Fruit fly (Drosophila melanogaster): ENCODE measurements around the gene comm2.

Gene comm2

dm6 chr3L:15700338-15700966 is 802 bp upstream of the comm2 start (continued):
- peak; percentile 53 for TF ChIP-seq CG2202 (tag; optimal IDR thresholded peaks at IDR 0.05)
- TF ChIP-seq ato (GFP tag; IDR thresholded peaks at IDR 0.05; ENCODE audit: partially characterized antibody) = no peak
- TF ChIP-seq Elba2 (GFP tag; optimal IDR thresholded peaks at IDR 0.05) = peak; percentile 86
- TF ChIP-seq CG4424 (GFP tag; optimal IDR thresholded peaks at IDR 0.05) = peak; percentile 49
- no peak for TF ChIP-seq ewg (GFP tag; optimal IDR thresholded peaks at IDR 0.05)
- TF ChIP-seq Ravus (GFP tag; IDR thresholded peaks at IDR 0.05) = no peak
- no peak for TF ChIP-seq pzg (GFP tag; optimal IDR thresholded peaks at IDR 0.05)
- TF ChIP-seq mld (GFP tag; IDR thresholded peaks at IDR 0.05; ENCODE audit: partially characterized antibody) = no peak
- peak; percentile 58 for TF ChIP-seq CG17829 (tag; optimal IDR thresholded peaks at IDR 0.05)
- TF ChIP-seq Asciz (GFP tag; optimal IDR thresholded peaks at IDR 0.05) = no peak
- no peak for TF ChIP-seq tx (GFP tag; optimal IDR thresholded peaks at IDR 0.05)
- TF ChIP-seq Hmx (GFP tag; optimal IDR thresholded peaks at IDR 0.05) = peak; percentile 4
- TF ChIP-seq CG3163 (GFP tag; optimal IDR thresholded peaks at IDR 0.05) = no peak
- TF ChIP-seq CG1647 (GFP tag; optimal IDR thresholded peaks at IDR 0.05) = no peak
- TF ChIP-seq E2f2 (GFP tag; IDR thresholded peaks at IDR 0.05) = no peak
- TF ChIP-seq CG18476 (GFP tag; optimal IDR thresholded peaks at IDR 0.05) = no peak
- TF ChIP-seq Atf6 (GFP tag; IDR thresholded peaks at IDR 0.05) = no peak
- TF ChIP-seq CG11696 (GFP tag; IDR thresholded peaks at IDR 0.05) = no peak
- no peak for TF ChIP-seq CG12236 (GFP tag; optimal IDR thresholded peaks at IDR 0.05)
- TF ChIP-seq CG9727 (GFP tag; optimal IDR thresholded peaks at IDR 0.05) = peak; percentile 90
- no peak for TF ChIP-seq CG2889 (GFP tag; IDR thresholded peaks at IDR 0.05)
- TF ChIP-seq BEAF-32 (GFP tag; optimal IDR thresholded peaks at IDR 0.05) = no peak
- TF ChIP-seq slou (GFP tag; optimal IDR thresholded peaks at IDR 0.05) = no peak
- no peak for TF ChIP-seq CG12219 (GFP tag; optimal IDR thresholded peaks at IDR 0.05)
- TF ChIP-seq ind (GFP tag; optimal IDR thresholded peaks at IDR 0.05) = no peak
- no peak for TF ChIP-seq gce (GFP tag; IDR thresholded peaks at IDR 0.05)
- TF ChIP-seq NfI (GFP tag; optimal IDR thresholded peaks at IDR 0.05) = no peak
- TF ChIP-seq CG11695 (GFP tag; IDR thresholded peaks at IDR 0.05) = no peak
- peak in 1 of 3 experiments; percentile 23 for TF ChIP-seq Stat92E (GFP tag; optimal IDR thresholded peaks at IDR 0.05)
- TF ChIP-seq CG11456 (GFP tag; IDR thresholded peaks at IDR 0.05) = no peak
- no peak for TF ChIP-seq Xbp1 (GFP tag; optimal IDR thresholded peaks at IDR 0.05)
- TF ChIP-seq CG3407 (GFP tag; optimal IDR thresholded peaks at IDR 0.05) = peak; percentile 25
- no peak for TF ChIP-seq mirr (GFP tag; optimal IDR thresholded peaks at IDR 0.05)
- TF ChIP-seq so (GFP tag; IDR thresholded peaks at IDR 0.05) = no peak
- TF ChIP-seq CG17186 (GFP tag; optimal IDR thresholded peaks at IDR 0.05) = no peak
- no peak for TF ChIP-seq CG30020 (tag; optimal IDR thresholded peaks at IDR 0.05)
- peak; percentile 76 for TF ChIP-seq CG13775 (GFP tag; optimal IDR thresholded peaks at IDR 0.05)
- TF ChIP-seq CG10274 (GFP tag; optimal IDR thresholded peaks at IDR 0.05) = no peak
- no peak for TF ChIP-seq CG5180 (GFP tag; optimal IDR thresholded peaks at IDR 0.05)
- no peak for TF ChIP-seq Hand (GFP tag; optimal IDR thresholded peaks at IDR 0.05)
- TF ChIP-seq kay (GFP tag; optimal IDR thresholded peaks at IDR 0.05) = no peak
- no peak for TF ChIP-seq MESR4 (GFP tag; optimal IDR thresholded peaks at IDR 0.05)
- TF ChIP-seq odd (GFP tag; optimal IDR thresholded peaks at IDR 0.05) = no peak
- TF ChIP-seq Lhr (GFP tag; optimal IDR thresholded peaks at IDR 0.05) = peak; percentile 13
- TF ChIP-seq cad (GFP tag; optimal IDR thresholded peaks at IDR 0.05) = no peak
- no peak for TF ChIP-seq CG2120 (GFP tag; optimal IDR thresholded peaks at IDR 0.05)
- TF ChIP-seq B-H1 (GFP tag; IDR thresholded peaks at IDR 0.05) = no peak
- TF ChIP-seq da (GFP tag; optimal IDR thresholded peaks at IDR 0.05) = no peak
- TF ChIP-seq esg (GFP tag; conservative IDR thresholded peaks at IDR 0.05) = no peak
- no peak for TF ChIP-seq CG6272 (GFP tag; IDR thresholded peaks at IDR 0.05)
- no peak for TF ChIP-seq CG2678 (tag; optimal IDR thresholded peaks at IDR 0.05)
